Fruit fly (Drosophila melanogaster): ENCODE measurements around the gene Wdr81.

The Wdr81 gene

DNA sequence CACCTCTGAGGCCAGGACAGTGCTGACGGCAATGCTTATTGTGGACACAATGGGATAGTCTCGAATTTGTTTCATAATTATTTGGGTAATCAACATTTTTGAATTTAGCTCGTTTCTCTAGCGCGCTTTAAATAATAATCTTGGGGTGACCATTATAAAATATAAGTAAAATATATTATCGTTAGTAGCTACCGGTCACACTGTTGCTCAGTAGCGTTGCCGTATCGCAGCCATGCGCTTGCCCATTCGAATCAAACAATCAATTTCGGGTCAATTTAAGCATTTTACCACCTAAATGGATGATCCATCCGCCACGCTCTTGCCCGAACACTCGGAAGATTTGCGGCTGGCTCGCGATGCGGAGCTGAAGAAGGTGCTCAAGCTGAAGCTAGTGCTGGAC lies 31.0 kb downstream of the Wdr81 start, which contains the start of the genes zuc and dgt2 (continued):
- TF ChIP-seq CG4820 (GFP tag; optimal IDR thresholded peaks at IDR 0.05) (no peak), D19A (tag; optimal IDR thresholded peaks at IDR 0.05) (no peak), HLHmδ (GFP tag; optimal IDR thresholded peaks at IDR 0.05) (no peak), ewg (GFP tag; optimal IDR thresholded peaks at IDR 0.05) (peak; percentile 75), CG8089 (GFP tag; optimal IDR thresholded peaks at IDR 0.05) (no peak), CG1602 (GFP tag; optimal IDR thresholded peaks at IDR 0.05) (no peak), odd (GFP tag; optimal IDR thresholded peaks at IDR 0.05) (no peak), Usf (GFP tag; optimal IDR thresholded peaks at IDR 0.05) (no peak), Bgb (GFP tag; IDR thresholded peaks at IDR 0.05; ENCODE audit: partially characterized antibody) (no peak), Meics (GFP tag; optimal IDR thresholded peaks at IDR 0.05) (no peak), CG2116 (GFP tag; optimal IDR thresholded peaks at IDR 0.05) (peak; percentile 21), bbx (GFP tag; IDR thresholded peaks at IDR 0.05; ENCODE audit: partially characterized antibody) (peak; percentile 44; the same call in 1 of the 2 replicates), stwl (tag; optimal IDR thresholded peaks at IDR 0.05) (peak; percentile 86), CG12659 (GFP tag; optimal IDR thresholded peaks at IDR 0.05) (peak; percentile 11), CoRest (tag; optimal IDR thresholded peaks at IDR 0.05) (peak; percentile 27), CG14965 (GFP tag; optimal IDR thresholded peaks at IDR 0.05; ENCODE audit: borderline replicate concordance) (no peak), CG42726 (GFP tag; IDR thresholded peaks at IDR 0.05; ENCODE audit: partially characterized antibody) (no peak), CG18262 (tag; optimal IDR thresholded peaks at IDR 0.05) (no peak), CG4707 (GFP tag; optimal IDR thresholded peaks at IDR 0.05) (no peak), CG16813 (GFP tag; IDR thresholded peaks at IDR 0.05; ENCODE audit: partially characterized antibody) (peak; percentile 31; the same call in 1 of the 3 replicates), ci (GFP tag; IDR thresholded peaks at IDR 0.05) (0 out of 3 replicates have a peak, but pooled peaks have one; percentile 51), ara (GFP tag; IDR thresholded peaks at IDR 0.05) (no peak), CG10959 (GFP tag; IDR thresholded peaks at IDR 0.05) (no peak), CG10565 (GFP tag; optimal IDR thresholded peaks at IDR 0.05) (no peak), CG11398 (GFP tag; optimal IDR thresholded peaks at IDR 0.05) (no peak), CG17912 (GFP tag; optimal IDR thresholded peaks at IDR 0.05) (no peak), Adf1 (GFP tag; IDR thresholded peaks at IDR 0.05) (no peak), CG31441 (GFP tag; IDR thresholded peaks at IDR 0.05) (no peak), CG34224 (GFP tag; IDR thresholded peaks at IDR 0.05; ENCODE audit: partially characterized antibody) (peak; percentile 44; the same call in 1 of the 3 replicates), Gsc (GFP tag; IDR thresholded peaks at IDR 0.05) (no peak), CG8944 (GFP tag; optimal IDR thresholded peaks at IDR 0.05) (no peak), hb (GFP tag; IDR thresholded peaks at IDR 0.05; ENCODE audit: partially characterized antibody) (no peak), dimm (GFP tag; IDR thresholded peaks at IDR 0.05) (no peak), CG11560 (tag; IDR thresholded peaks at IDR 0.05) (no peak), CG13123 (GFP tag; optimal IDR thresholded peaks at IDR 0.05) (no peak), CHES-1-like (GFP tag; optimal IDR thresholded peaks at IDR 0.05) (no peak), Nf-YA (GFP tag; IDR thresholded peaks at IDR 0.05) (no peak), CG3281 (GFP tag; optimal IDR thresholded peaks at IDR 0.05) (peak; percentile 12), tio (GFP tag; optimal IDR thresholded peaks at IDR 0.05) (no peak), CG2875 (GFP tag; optimal IDR thresholded peaks at IDR 0.05) (no peak), Six4 (GFP tag; optimal IDR thresholded peaks at IDR 0.05) (no peak), CG15269 (tag; optimal IDR thresholded peaks at IDR 0.05) (no peak), CG11247 (GFP tag; IDR thresholded peaks at IDR 0.05) (no peak), MESR4 (GFP tag; optimal IDR thresholded peaks at IDR 0.05) (peak; percentile 53), sob (GFP tag; IDR thresholded peaks at IDR 0.05) (no peak), CG12071 (GFP tag; optimal IDR thresholded peaks at IDR 0.05) (no peak), Mrtf (GFP tag; IDR thresholded peaks at IDR 0.05) (no peak), CG17612 (GFP tag; IDR thresholded peaks at IDR 0.05) (no peak), Hr51 (GFP tag; optimal IDR thresholded peaks at IDR 0.05) (no peak), CkIIα-i1 (GFP tag; IDR thresholded peaks at IDR 0.05) (no peak), CG7271 (tag; optimal IDR thresholded peaks at IDR 0.05) (no peak)
